Worm (Caenorhabditis elegans) whole organism, late embryonic: ENCODE measurements around the gene ssp-10.

Source experiments
- tbx-7 ChIP-seq: sonication (generic microtip); optimal IDR thresholded peaks from 2 replicates; lab custom pipeline; 2016; ENCODE audit warnings: missing genotype, missing genetic modification characterization, missing compliant biosample characterization
- unc-86 ChIP-seq: sonication (generic microtip); optimal IDR thresholded peaks from 2 replicates; lab custom pipeline; 2016; ENCODE audit warnings: missing genetic modification characterization, missing compliant biosample characterization

DNA sequence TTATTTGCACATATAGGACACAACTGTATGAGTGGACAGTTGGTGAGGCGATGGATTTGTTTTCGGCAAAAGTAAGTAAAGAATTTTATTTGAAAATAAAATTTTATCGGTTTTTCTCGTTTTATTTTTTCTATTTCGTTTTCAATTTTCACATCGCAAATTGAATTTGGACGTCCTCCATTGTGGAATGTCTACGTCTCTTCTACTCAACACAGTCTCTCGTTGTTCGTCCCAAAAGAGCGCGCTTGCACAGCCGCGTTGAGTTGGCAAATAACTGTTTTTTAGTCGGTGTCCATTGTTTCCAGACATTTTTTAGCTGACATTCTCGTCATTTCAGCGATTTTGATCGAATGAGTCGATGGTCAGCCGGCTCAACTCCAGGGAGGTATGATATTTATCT is 48.4 kb upstream of the ssp-10 start:
- no peak for TF ChIP-seq tbx-7 (tag; lab: Kevin White, UChicago)
- no peak for TF ChIP-seq unc-86 (tag; lab: Kevin White, UChicago)
